Worm (Caenorhabditis elegans) whole organism, L2 larva: ENCODE measurements around the gene cyn-8.

Source experiments
- lsy-2 ChIP-seq, 2 experiments: fragments of 150-350 bp in 1 of 2; sonication (generic microtip) in 1 of 2; optimal IDR thresholded peaks; 2 replicates each; lab custom pipeline; 2014 to 2017; ENCODE audit warnings: missing biosample characterization in 2 of 2, missing genetic modification characterization in 2 of 2
- nhr-237 ChIP-seq: fragments of 150-350 bp; optimal IDR thresholded peaks from 2 replicates; lab custom pipeline; 2014; ENCODE audit warnings: missing biosample characterization, missing genetic modification characterization
- snpc-4 ChIP-seq: fragments of 150-350 bp; optimal IDR thresholded peaks from 2 replicates; lab custom pipeline; 2014; ENCODE audit warnings: missing biosample characterization, missing genetic modification characterization
- zag-1 ChIP-seq: fragments of 150-350 bp; optimal IDR thresholded peaks from 2 replicates; lab custom pipeline; 2014; ENCODE audit warnings: missing biosample characterization, missing genetic modification characterization

DNA sequence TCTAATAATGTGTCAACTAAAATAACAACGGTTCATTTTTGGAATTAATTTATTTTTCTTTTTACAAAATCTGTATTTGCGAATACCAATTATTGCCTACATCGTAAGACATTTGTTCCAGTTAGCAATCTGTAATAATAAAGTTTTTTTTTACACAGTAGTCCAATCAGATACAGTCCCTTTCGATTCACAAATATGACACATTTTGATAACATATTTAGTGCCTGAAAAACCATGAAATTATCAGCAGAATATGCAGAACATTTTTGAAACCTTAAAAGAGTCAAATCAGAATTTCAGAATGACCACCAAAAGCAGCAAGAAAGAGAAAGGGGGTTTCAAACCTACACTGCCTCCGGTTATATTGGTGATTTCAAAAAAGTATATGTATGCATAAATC is 31.7 kb upstream of the cyn-8 start, which contains the start of gene C06E2.2:
- TF ChIP-seq snpc-4 (tag; lab: Kevin White, UChicago) (no peak), zag-1 (no peak), lsy-2 (tag; optimal IDR thresholded peaks at IDR 0.05; lab: Kevin White, UChicago) (no peak), nhr-237 (tag; lab: Kevin White, UChicago) (no peak)
